Fruit fly (Drosophila melanogaster) whole organism, prepupa: ENCODE results near the gene CG32590.

Experiments used
- CG10631 ChIP-seq: fragments of 200-800 bp; sonication (Bioruptor generic); optimal IDR thresholded peaks from 2 replicates; lab custom pipeline; 2016; ENCODE audit warnings: missing biosample characterization, missing genetic modification characterization
- CG10669 ChIP-seq: fragments of 200-800 bp; sonication (Bioruptor generic); optimal IDR thresholded peaks from 3 replicates; lab custom pipeline; 2018; ENCODE audit warnings: missing biosample characterization, mild to moderate bottlenecking, missing genetic modification characterization, moderate library complexity
- CG11294 ChIP-seq: fragments of 200-800 bp; sonication (Bioruptor generic); IDR thresholded peaks from 2 replicates; pipeline ENCODE4 v1.3.6; 2022; ENCODE audit warnings: missing biosample characterization, missing genetic modification characterization
- CG11762 ChIP-seq: fragments of 200-800 bp; sonication (Bioruptor generic); optimal IDR thresholded peaks from 3 replicates; lab custom pipeline; 2016; ENCODE audit warnings: missing biosample characterization, missing genetic modification characterization; ENCODE audit not compliant: insufficient read depth
- CG11902 ChIP-seq: fragments of 200-800 bp; sonication (Bioruptor generic); optimal IDR thresholded peaks from 3 replicates; lab custom pipeline; 2016; ENCODE audit warnings: missing biosample characterization, missing genetic modification characterization
- CG15336 ChIP-seq: fragments of 200-800 bp; sonication (Bioruptor generic); IDR thresholded peaks from 2 replicates; pipeline ENCODE4 v1.3.6; 2022; ENCODE audit warnings: missing biosample characterization, missing genetic modification characterization
- CG1621 ChIP-seq: fragments of 200-800 bp; sonication (Bioruptor generic); optimal IDR thresholded peaks from 3 replicates; lab custom pipeline; 2018; ENCODE audit warnings: missing biosample characterization, mild to moderate bottlenecking, missing genetic modification characterization
- CG3919 ChIP-seq: fragments of 200-800 bp; sonication (Bioruptor generic); optimal IDR thresholded peaks from 3 replicates; lab custom pipeline; 2016; ENCODE audit warnings: missing biosample characterization, missing genetic modification characterization
- CG4318 ChIP-seq: fragments of 200-800 bp; sonication (Bioruptor generic); optimal IDR thresholded peaks from 3 replicates; lab custom pipeline; 2017; ENCODE audit warnings: missing biosample characterization, mild to moderate bottlenecking, missing genetic modification characterization
- CG6163 ChIP-seq: fragments of 200-800 bp; sonication (Bioruptor generic); IDR thresholded peaks from 3 replicates; pipeline ENCODE4 v1.3.6; 2022; ENCODE audit warnings: missing biosample characterization, missing genetic modification characterization
- CG6854 ChIP-seq: fragments of 200-800 bp; sonication (Bioruptor generic); optimal IDR thresholded peaks from 2 replicates; lab custom pipeline; 2017; ENCODE audit warnings: missing biosample characterization, mild to moderate bottlenecking, missing genetic modification characterization
- CG7368 ChIP-seq: fragments of 200-800 bp; sonication (Bioruptor generic); optimal IDR thresholded peaks from 3 replicates; lab custom pipeline; 2016; ENCODE audit warnings: missing biosample characterization, missing genetic modification characterization
- CG8119 ChIP-seq: fragments of 200-800 bp; sonication (Bioruptor generic); IDR thresholded peaks from 3 replicates; pipeline ENCODE4 v1.3.6; 2022; ENCODE audit warnings: missing biosample characterization, missing genetic modification characterization
- CG8319 ChIP-seq: fragments of 200-800 bp; sonication (Bioruptor generic); optimal IDR thresholded peaks from 3 replicates; lab custom pipeline; 2016; ENCODE audit warnings: missing biosample characterization, missing genetic modification characterization
- Eip75B ChIP-seq: fragments of 200-800 bp; sonication (Bioruptor generic); optimal IDR thresholded peaks from 3 replicates; lab custom pipeline; 2016; ENCODE audit warnings: missing biosample characterization, missing genetic modification characterization
- Eip78C ChIP-seq: fragments of 200-800 bp; sonication (Bioruptor generic); peaks from one replicate; lab custom pipeline; 2016; ENCODE audit warnings: missing biosample characterization, missing genetic modification characterization
- Ets96B ChIP-seq: fragments of 200-800 bp; optimal IDR thresholded peaks from 2 replicates; lab custom pipeline; 2019; ENCODE audit warnings: missing biosample characterization, mild to moderate bottlenecking, missing genetic modification characterization, moderate library complexity
- Gug ChIP-seq: fragments of 200-800 bp; sonication (Bioruptor generic); IDR thresholded peaks from 2 replicates; pipeline ENCODE4 v1.3.6; 2022; ENCODE audit warnings: missing biosample characterization, missing genetic modification characterization
- Hr4 ChIP-seq: fragments of 200-800 bp; sonication (Bioruptor generic); optimal IDR thresholded peaks from 3 replicates; lab custom pipeline; 2016; ENCODE audit warnings: missing biosample characterization, missing genetic modification characterization
- Lpt ChIP-seq: fragments of 200-800 bp; sonication (Bioruptor generic); optimal IDR thresholded peaks from 3 replicates; lab custom pipeline; 2016; ENCODE audit warnings: missing biosample characterization, missing genetic modification characterization
- OdsH ChIP-seq: fragments of 200-800 bp; sonication (Bioruptor generic); optimal IDR thresholded peaks from 3 replicates; lab custom pipeline; 2016; ENCODE audit warnings: missing biosample characterization, missing genetic modification characterization
- Smox ChIP-seq: fragments of 200-800 bp; sonication (Bioruptor generic); optimal IDR thresholded peaks from 3 replicates; lab custom pipeline; 2016; ENCODE audit warnings: missing biosample characterization, missing genetic modification characterization
- Sox102F ChIP-seq: fragments of 200-800 bp; sonication (Bioruptor generic); optimal IDR thresholded peaks from 2 replicates; lab custom pipeline; 2016; ENCODE audit warnings: missing biosample characterization, mild to moderate bottlenecking, missing genetic modification characterization
- Sox14 ChIP-seq: fragments of 200-800 bp; sonication (Bioruptor generic); optimal IDR thresholded peaks from 3 replicates; lab custom pipeline; 2016; ENCODE audit warnings: missing biosample characterization, missing genetic modification characterization
- achi ChIP-seq: fragments of 200-800 bp; sonication (Bioruptor generic); optimal IDR thresholded peaks from 3 replicates; lab custom pipeline; 2016; ENCODE audit warnings: missing biosample characterization, missing genetic modification characterization
- acj6 ChIP-seq: fragments of 200-800 bp; sonication (Bioruptor generic); optimal IDR thresholded peaks from 3 replicates; lab custom pipeline; 2016; ENCODE audit warnings: missing biosample characterization, missing genetic modification characterization
- dac ChIP-seq: fragments of 200-800 bp; sonication (Bioruptor generic); optimal IDR thresholded peaks from 2 replicates; lab custom pipeline; 2017; ENCODE audit warnings: missing biosample characterization, mild to moderate bottlenecking, missing genetic modification characterization
- dsx ChIP-seq: fragments of 200-800 bp; optimal IDR thresholded peaks from 3 replicates; lab custom pipeline; 2019; ENCODE audit warnings: missing biosample characterization, mild to moderate bottlenecking, missing genetic modification characterization, moderate library complexity; ENCODE audit not compliant: poor library complexity, severe bottlenecking
- eg ChIP-seq: fragments of 200-800 bp; sonication (Bioruptor generic); IDR thresholded peaks from 3 replicates; pipeline ENCODE4 v1.3.6; 2022; ENCODE audit warnings: missing biosample characterization, missing genetic modification characterization
- esn ChIP-seq: fragments of 200-800 bp; sonication (Bioruptor generic); optimal IDR thresholded peaks from 2 replicates; lab custom pipeline; 2016; ENCODE audit warnings: missing biosample characterization, mild to moderate bottlenecking, missing genetic modification characterization, moderate library complexity
- fkh ChIP-seq: fragments of 200-800 bp; sonication (Bioruptor generic); optimal IDR thresholded peaks from 3 replicates; lab custom pipeline; 2017; ENCODE audit warnings: missing biosample characterization, mild to moderate bottlenecking, missing genetic modification characterization, moderate library complexity
- lz ChIP-seq: fragments of 200-800 bp; sonication (Bioruptor generic); optimal IDR thresholded peaks from 3 replicates; lab custom pipeline; 2016; ENCODE audit warnings: missing biosample characterization, missing genetic modification characterization
- net ChIP-seq: fragments of 200-800 bp; sonication (Bioruptor generic); optimal IDR thresholded peaks from 3 replicates; lab custom pipeline; 2016; ENCODE audit warnings: missing biosample characterization, missing genetic modification characterization
- salr ChIP-seq, 2 experiments: fragments of 200-800 bp; sonication (Bioruptor generic); optimal IDR thresholded peaks; 3 replicates each; lab custom pipeline; 2016 to 2018; ENCODE audit warnings: missing biosample characterization in 2 of 2, missing genetic modification characterization in 2 of 2, mild to moderate bottlenecking in 1 of 2
- spab ChIP-seq: fragments of 200-800 bp; sonication (Bioruptor generic); optimal IDR thresholded peaks from 2 replicates; lab custom pipeline; 2017; ENCODE audit warnings: missing biosample characterization, mild to moderate bottlenecking, missing genetic modification characterization, missing genetic modification reagents
- ss ChIP-seq, 2 experiments: fragments of 200-800 bp; sonication (Bioruptor generic); optimal IDR thresholded peaks; 2 replicates in 1 of 2; 3 replicates in 1 of 2; lab custom pipeline; 2017 to 2018; ENCODE audit warnings: mild to moderate bottlenecking in 2 of 2, missing biosample characterization in 2 of 2, missing genetic modification characterization in 2 of 2, moderate library complexity in 1 of 2
- svp ChIP-seq: fragments of 200-800 bp; sonication (Bioruptor generic); peaks from one replicate; lab custom pipeline; 2016; ENCODE audit warnings: missing biosample characterization, missing genetic modification characterization
- vri ChIP-seq: fragments of 200-800 bp; sonication (Bioruptor generic); optimal IDR thresholded peaks from 3 replicates; lab custom pipeline; 2016; ENCODE audit warnings: missing biosample characterization, mild to moderate bottlenecking, missing genetic modification characterization

The CG32590 gene

DNA sequence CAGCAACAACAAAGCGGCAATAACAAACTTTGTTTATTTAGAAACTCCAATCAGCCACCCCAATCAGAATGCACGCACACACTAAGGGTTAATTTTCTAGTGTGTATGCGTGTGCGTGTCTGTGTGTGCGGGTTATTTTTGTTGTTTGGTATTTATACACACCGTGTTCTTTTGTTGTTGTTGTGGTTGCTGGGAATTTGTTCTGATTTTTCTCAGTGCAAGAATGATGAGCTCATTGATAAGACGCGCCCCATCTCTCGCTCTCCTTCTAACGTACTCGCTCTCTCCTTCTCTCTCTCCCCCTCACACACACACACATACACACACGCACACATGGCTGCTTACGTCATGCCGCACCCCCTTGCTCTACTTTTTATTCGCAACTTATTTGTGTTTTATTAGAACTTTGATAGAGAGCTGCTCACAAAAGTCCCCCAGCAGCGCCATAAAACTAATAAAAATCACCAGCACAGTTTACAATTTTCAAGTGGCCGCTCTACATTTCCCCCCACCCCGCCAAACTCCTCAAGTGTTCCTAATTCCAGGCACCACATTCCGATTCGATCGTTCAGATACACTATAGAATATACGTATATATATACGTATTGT lies 937 bp upstream of the CG32590 start (continued):
- peak; percentile 30 for TF ChIP-seq esn (GFP tag; lab: Kevin White, UChicago)
- TF ChIP-seq ss (GFP tag; optimal IDR thresholded peaks at IDR 0.05; lab: Kevin White, UChicago) = no peak
- no peak for TF ChIP-seq Lpt (GFP tag; lab: Kevin White, UChicago)
- peak; percentile 30; the same call in 2 of the 3 replicates for TF ChIP-seq CG8119
- no peak for TF ChIP-seq CG4318
- no peak for TF ChIP-seq CG11762
- TF ChIP-seq CG6854 = no peak
- TF ChIP-seq, all 60 proteins: peak for 32

DNA sequence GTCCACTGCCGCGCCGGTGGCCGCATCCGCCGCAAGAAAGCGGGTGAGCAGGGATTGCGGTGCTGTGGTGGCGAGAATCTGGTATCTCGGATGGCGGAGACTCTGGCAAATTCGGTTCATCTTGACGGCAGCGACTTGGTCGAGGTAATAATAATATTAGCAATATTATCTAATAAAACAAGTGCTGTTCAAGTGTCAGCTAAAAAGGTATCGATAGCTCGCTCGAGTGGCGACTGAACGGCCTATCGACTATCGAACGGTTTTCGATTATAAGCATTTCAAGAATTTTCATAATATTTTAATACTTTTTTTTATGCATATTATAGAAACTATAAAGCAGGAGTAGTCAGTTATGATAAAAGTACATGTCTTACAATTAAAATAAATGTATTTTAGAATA lies 923 bp downstream of the CG32590 start, which contains the start of gene Grx5:
Grx5 (minus strand) TSS at position 216 of the 400 bp plus-strand sequence.
- no peak for TF ChIP-seq achi (GFP tag; lab: Kevin White, UChicago)
- peak; percentile 38 for TF ChIP-seq vri (GFP tag; lab: Kevin White, UChicago)
- no peak for TF ChIP-seq CG8119
- no peak for TF ChIP-seq spab
- no peak for TF ChIP-seq Sox102F (GFP tag; lab: Kevin White, UChicago)

DNA sequence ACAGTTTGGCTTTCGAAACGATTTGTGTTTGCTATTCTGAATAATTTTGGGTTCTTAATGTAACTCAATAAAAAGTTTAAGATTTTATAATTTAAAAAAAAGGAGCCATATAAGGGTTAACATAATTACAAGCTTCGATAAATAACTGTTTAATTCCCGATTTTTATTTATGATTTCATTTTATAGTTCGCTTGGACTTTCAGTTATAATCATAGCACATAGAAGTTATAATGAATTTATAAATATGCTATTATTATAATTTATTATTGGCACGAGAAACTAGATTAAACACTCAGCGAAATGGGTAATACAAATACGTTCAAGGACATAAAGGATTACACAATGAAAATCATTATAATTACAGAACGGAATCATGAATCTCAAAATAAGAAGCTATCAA lies 2.5 kb downstream of the CG32590 start, which contains the start of gene CG14410:
CG14410 (plus strand) TSS at position 301 of the 400 bp plus-strand sequence.
- TF ChIP-seq net (GFP tag; lab: Kevin White, UChicago) = no peak
- no peak for TF ChIP-seq CG10631 (GFP tag; lab: Kevin White, UChicago)
- no peak for TF ChIP-seq dac (GFP tag; lab: Kevin White, UChicago)
- no peak for TF ChIP-seq lz (GFP tag; lab: Kevin White, UChicago)
- no peak for TF ChIP-seq Sox14 (GFP tag; lab: Kevin White, UChicago)
- no peak for TF ChIP-seq CG11294 (GFP tag; lab: Robert Waterston, UW)
- no peak for TF ChIP-seq dsx
- no peak for TF ChIP-seq salr (GFP tag; optimal IDR thresholded peaks at IDR 0.05; lab: Kevin White, UChicago)

DNA sequence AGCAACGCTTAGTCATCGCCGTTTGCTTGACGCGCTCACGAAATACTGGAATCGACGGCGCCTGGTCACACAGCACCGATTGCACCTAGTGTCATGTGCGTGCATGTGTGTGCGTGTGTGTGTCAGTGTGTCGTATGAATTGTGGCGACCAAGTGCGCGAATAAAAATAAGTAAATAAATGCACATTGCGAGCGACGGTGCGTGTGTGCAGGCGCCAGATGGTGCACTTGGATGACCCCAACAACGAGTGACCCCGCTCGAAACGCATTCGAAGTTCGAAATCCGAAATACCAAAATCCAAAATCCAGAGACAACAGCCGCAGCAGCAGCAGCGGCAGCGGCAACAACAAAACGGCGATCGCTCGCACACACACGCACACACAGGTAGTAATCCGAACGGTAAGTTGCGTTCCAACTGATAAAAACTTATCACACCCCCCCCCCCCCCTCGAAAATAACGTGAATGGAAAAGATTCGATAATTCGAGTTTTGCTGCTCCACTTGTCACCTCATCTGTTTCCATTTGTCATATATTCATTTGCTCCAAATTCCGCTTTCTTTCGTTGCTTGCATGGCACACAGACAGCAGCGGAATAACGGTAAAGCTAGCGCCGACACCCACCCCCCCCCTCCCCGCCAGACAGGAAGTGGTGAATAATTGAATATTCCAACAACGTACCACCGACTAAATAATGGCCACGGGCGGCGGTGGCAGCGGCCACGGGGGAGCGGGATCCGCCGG lies 6.2 kb downstream of the CG32590 start, which contains the start of gene CG14411:
CG14411 (plus strand) TSS at position 86 of the 742 bp plus-strand sequence.
- no peak for TF ChIP-seq CG7368
- TF ChIP-seq Eip75B (GFP tag; lab: Kevin White, UChicago) = no peak
- no peak for TF ChIP-seq CG10669 (GFP tag; lab: Kevin White, UChicago)
- no peak for TF ChIP-seq CG11294 (GFP tag; lab: Robert Waterston, UW)
- TF ChIP-seq CG8319 (GFP tag; lab: Kevin White, UChicago) = no peak
- TF ChIP-seq Smox (GFP tag; lab: Kevin White, UChicago) = no peak
- no peak for TF ChIP-seq CG8119
- no peak for TF ChIP-seq CG15336 (GFP tag; lab: Robert Waterston, UW)
- TF ChIP-seq eg (GFP tag; lab: Robert Waterston, UW) = 0 out of 3 replicates have a peak, but pooled peaks have one; percentile 9
- no peak for TF ChIP-seq CG11902 (GFP tag; lab: Kevin White, UChicago)
- no peak for TF ChIP-seq CG6163 (GFP tag; lab: Robert Waterston, UW)
- TF ChIP-seq Gug (GFP tag; lab: Robert Waterston, UW) = no peak
- TF ChIP-seq Lpt (GFP tag; lab: Kevin White, UChicago) = no peak
- TF ChIP-seq OdsH (GFP tag; lab: Kevin White, UChicago) = no peak
- peak; percentile 7 for TF ChIP-seq CG6854
- TF ChIP-seq net (GFP tag; lab: Kevin White, UChicago) = no peak
- no peak for TF ChIP-seq Hr4 (GFP tag; lab: Kevin White, UChicago)
- TF ChIP-seq Ets96B = no peak
- no peak for TF ChIP-seq CG11762
- peak; percentile 43 for TF ChIP-seq achi (GFP tag; lab: Kevin White, UChicago)
- no peak for TF ChIP-seq acj6 (GFP tag; lab: Kevin White, UChicago)
- peak; percentile 20 for TF ChIP-seq fkh (GFP tag; lab: Kevin White, UChicago)
- TF ChIP-seq CG3919 (GFP tag; lab: Kevin White, UChicago) = no peak
- no peak for TF ChIP-seq Sox102F (GFP tag; lab: Kevin White, UChicago)
- TF ChIP-seq CG1621 (tag; lab: Kevin White, UChicago) = no peak
- peak; percentile 80 for TF ChIP-seq svp (GFP tag; lab: Kevin White, UChicago)
- peak; percentile 64 for TF ChIP-seq Eip78C (GFP tag; lab: Kevin White, UChicago)
